Worm (Caenorhabditis elegans) whole organism, L2 larva: Measurements from ENCODE around the gene pmp-1.

Experiments used
- C34F6.9 ChIP-seq: fragments of 150-350 bp; optimal IDR thresholded peaks from 2 replicates; lab custom pipeline; 2014; ENCODE audit warnings: missing biosample characterization, missing genetic modification characterization
- F13H6.1 ChIP-seq: sonication (generic microtip); optimal IDR thresholded peaks from 2 replicates; lab custom pipeline; 2016; ENCODE audit warnings: missing genetic modification characterization, missing compliant biosample characterization
- R02D3.7 ChIP-seq: fragments of 150-350 bp; optimal IDR thresholded peaks from 2 replicates; lab custom pipeline; 2014; ENCODE audit warnings: missing biosample characterization, missing genetic modification characterization
- Y55F3AM.14 ChIP-seq: fragments of 200-800 bp; sonication (Bioruptor generic); optimal IDR thresholded peaks from 2 replicates; lab custom pipeline; 2018; ENCODE audit warnings: mild to moderate bottlenecking, missing genetic modification characterization, missing compliant biosample characterization
- ZK546.5 ChIP-seq: sonication (generic microtip); optimal IDR thresholded peaks from 2 replicates; lab custom pipeline; 2017; ENCODE audit warnings: missing biosample characterization, missing genetic modification characterization
- alr-1 ChIP-seq: fragments of 150-350 bp; optimal IDR thresholded peaks from 2 replicates; lab custom pipeline; 2014; ENCODE audit warnings: missing biosample characterization, missing genetic modification characterization
- aly-2 ChIP-seq: fragments of 150-350 bp; optimal IDR thresholded peaks from 2 replicates; lab custom pipeline; 2014; ENCODE audit warnings: missing biosample characterization, missing genetic modification characterization
- ama-1 ChIP-seq: fragments of 150-350 bp; optimal IDR thresholded peaks from 2 replicates; lab custom pipeline; 2018; ENCODE audit warnings: inconsistent platforms
- ceh-82 ChIP-seq: fragments of 150-350 bp; optimal IDR thresholded peaks from 2 replicates; lab custom pipeline; 2014; ENCODE audit warnings: missing biosample characterization, missing genetic modification characterization
- crh-2 ChIP-seq: sonication (generic microtip); optimal IDR thresholded peaks from 2 replicates; lab custom pipeline; 2017; ENCODE audit warnings: missing biosample characterization, missing genetic modification characterization
- dmd-4 ChIP-seq: sonication (generic microtip); optimal IDR thresholded peaks from 2 replicates; lab custom pipeline; 2017; ENCODE audit warnings: missing biosample characterization, missing genetic modification characterization
- egl-27 ChIP-seq: sonication (generic microtip); optimal IDR thresholded peaks from 3 replicates; lab custom pipeline; 2017; ENCODE audit warnings: missing biosample characterization, missing genetic modification reagents, missing genetic modification characterization
- elt-1 ChIP-seq: fragments of 150-350 bp; optimal IDR thresholded peaks from 2 replicates; lab custom pipeline; 2014; ENCODE audit warnings: missing biosample characterization, missing genetic modification characterization
- elt-3 ChIP-seq: sonication (generic microtip); optimal IDR thresholded peaks from 2 replicates; lab custom pipeline; 2017; ENCODE audit warnings: missing biosample characterization, missing genetic modification characterization
- fos-1 ChIP-seq: fragments of 150-350 bp; optimal IDR thresholded peaks from 2 replicates; lab custom pipeline; 2014; ENCODE audit warnings: missing biosample characterization, missing genetic modification characterization
- gmeb-1 ChIP-seq: fragments of 150-350 bp; optimal IDR thresholded peaks from 2 replicates; lab custom pipeline; 2014; ENCODE audit warnings: missing biosample characterization, missing genetic modification characterization
- lin-11 ChIP-seq: fragments of 150-350 bp; sonication (generic microtip); optimal IDR thresholded peaks from 2 replicates; lab custom pipeline; 2014; ENCODE audit warnings: missing biosample characterization, missing genetic modification characterization, inconsistent platforms, mixed read lengths
- lin-13 ChIP-seq: fragments of 150-350 bp; optimal IDR thresholded peaks from 2 replicates; lab custom pipeline; 2014; ENCODE audit warnings: missing biosample characterization, missing genetic modification reagents, missing genetic modification characterization
- lin-39 ChIP-seq: fragments of 150-350 bp; optimal IDR thresholded peaks from 2 replicates; lab custom pipeline; 2014; ENCODE audit warnings: missing biosample characterization, missing genetic modification reagents, missing genetic modification characterization
- lsy-2 ChIP-seq, 2 experiments: fragments of 150-350 bp in 1 of 2; sonication (generic microtip) in 1 of 2; optimal IDR thresholded peaks; 2 replicates each; lab custom pipeline; 2014 to 2017; ENCODE audit warnings: missing biosample characterization in 2 of 2, missing genetic modification characterization in 2 of 2
- mab-5 ChIP-seq: fragments of 150-350 bp; optimal IDR thresholded peaks from 2 replicates; lab custom pipeline; 2014; ENCODE audit warnings: missing biosample characterization, missing genetic modification characterization
- mbf-1 ChIP-seq: sonication (generic microtip); optimal IDR thresholded peaks from 2 replicates; lab custom pipeline; 2017; ENCODE audit warnings: missing biosample characterization, missing genetic modification characterization
- mdl-1 ChIP-seq, 2 experiments: fragments of 150-350 bp in 1 of 2; sonication (generic microtip) in 1 of 2; optimal IDR thresholded peaks; 2 replicates each; lab custom pipeline; 2017; ENCODE audit warnings: missing biosample characterization in 2 of 2, missing genetic modification characterization in 2 of 2
- nhr-10 ChIP-seq: sonication (generic microtip); optimal IDR thresholded peaks from 2 replicates; lab custom pipeline; 2017; ENCODE audit warnings: missing biosample characterization, missing genetic modification characterization
- nhr-11 ChIP-seq: fragments of 150-350 bp; optimal IDR thresholded peaks from 2 replicates; lab custom pipeline; 2014; ENCODE audit warnings: missing biosample characterization, missing genetic modification characterization
- nhr-12 ChIP-seq: fragments of 150-350 bp; optimal IDR thresholded peaks from 2 replicates; lab custom pipeline; 2014; ENCODE audit warnings: missing biosample characterization, missing genetic modification characterization
- nhr-129 ChIP-seq: fragments of 150-350 bp; optimal IDR thresholded peaks from 2 replicates; lab custom pipeline; 2014; ENCODE audit warnings: missing biosample characterization, missing genetic modification characterization
- nhr-21 ChIP-seq: fragments of 150-350 bp; optimal IDR thresholded peaks from 2 replicates; lab custom pipeline; 2014; ENCODE audit warnings: missing biosample characterization, missing genetic modification characterization
- nhr-23 ChIP-seq: fragments of 150-350 bp; optimal IDR thresholded peaks from 2 replicates; lab custom pipeline; 2014; ENCODE audit warnings: missing biosample characterization, missing genetic modification reagents, missing genetic modification characterization
- nhr-237 ChIP-seq: fragments of 150-350 bp; optimal IDR thresholded peaks from 2 replicates; lab custom pipeline; 2014; ENCODE audit warnings: missing biosample characterization, missing genetic modification characterization
- nhr-25 ChIP-seq: fragments of 150-350 bp; sonication (generic microtip); optimal IDR thresholded peaks from 3 replicates; lab custom pipeline; 2014; ENCODE audit warnings: missing biosample characterization, missing genetic modification characterization
- nhr-6 ChIP-seq: fragments of 150-350 bp; optimal IDR thresholded peaks from 2 replicates; lab custom pipeline; 2014; ENCODE audit warnings: missing biosample characterization, missing genetic modification characterization
- nhr-77 ChIP-seq: fragments of 150-350 bp; optimal IDR thresholded peaks from 2 replicates; lab custom pipeline; 2014; ENCODE audit warnings: missing biosample characterization, missing genetic modification characterization
- peb-1 ChIP-seq: fragments of 150-350 bp; optimal IDR thresholded peaks from 2 replicates; lab custom pipeline; 2014; ENCODE audit warnings: missing biosample characterization, missing genetic modification characterization
- sem-4 ChIP-seq: fragments of 150-350 bp; optimal IDR thresholded peaks from 2 replicates; lab custom pipeline; 2014; ENCODE audit warnings: missing biosample characterization, missing genetic modification reagents, missing genetic modification characterization
- skn-1 ChIP-seq: sonication (generic microtip); optimal IDR thresholded peaks from 2 replicates; lab custom pipeline; 2017; ENCODE audit warnings: missing biosample characterization, missing genetic modification characterization
- sma-3 ChIP-seq: sonication (generic microtip); optimal IDR thresholded peaks from 2 replicates; lab custom pipeline; 2016; ENCODE audit warnings: missing genetic modification reagents, missing genetic modification characterization, missing compliant biosample characterization
- sma-9 ChIP-seq, 2 experiments: fragments of 150-350 bp in 1 of 2; sonication (generic microtip) in 1 of 2; optimal IDR thresholded peaks; 2 replicates each; lab custom pipeline; 2014 to 2016; ENCODE audit warnings: missing genetic modification characterization in 2 of 2, mild to moderate bottlenecking in 1 of 2, missing biosample characterization in 1 of 2, missing compliant biosample characterization in 1 of 2, missing genetic modification reagents in 1 of 2, moderate library complexity in 1 of 2
- snpc-4 ChIP-seq: fragments of 150-350 bp; optimal IDR thresholded peaks from 2 replicates; lab custom pipeline; 2014; ENCODE audit warnings: missing biosample characterization, missing genetic modification characterization
- unc-39 ChIP-seq: fragments of 150-350 bp; optimal IDR thresholded peaks from 2 replicates; lab custom pipeline; 2014; ENCODE audit warnings: missing biosample characterization, missing genetic modification characterization
- unc-62 ChIP-seq: fragments of 150-350 bp; optimal IDR thresholded peaks from 2 replicates; lab custom pipeline; 2014; ENCODE audit warnings: missing biosample characterization, missing genetic modification reagents, missing genetic modification characterization
- zag-1 ChIP-seq: fragments of 150-350 bp; optimal IDR thresholded peaks from 2 replicates; lab custom pipeline; 2014; ENCODE audit warnings: missing biosample characterization, missing genetic modification characterization
- ztf-1 ChIP-seq: fragments of 200-800 bp; sonication (Bioruptor generic); conservative IDR thresholded peaks from 2 replicates; pipeline ENCODE4 v1.3.6; 2022; ENCODE audit warnings: missing genetic modification characterization, missing compliant biosample characterization
- ztf-11 ChIP-seq: sonication (generic microtip); optimal IDR thresholded peaks from 2 replicates; lab custom pipeline; 2017; ENCODE audit warnings: missing biosample characterization, missing genetic modification characterization
- ztf-4 ChIP-seq: fragments of 150-350 bp; optimal IDR thresholded peaks from 2 replicates; lab custom pipeline; 2014; ENCODE audit warnings: missing biosample characterization, missing genetic modification characterization

pmp-1 gene

DNA sequence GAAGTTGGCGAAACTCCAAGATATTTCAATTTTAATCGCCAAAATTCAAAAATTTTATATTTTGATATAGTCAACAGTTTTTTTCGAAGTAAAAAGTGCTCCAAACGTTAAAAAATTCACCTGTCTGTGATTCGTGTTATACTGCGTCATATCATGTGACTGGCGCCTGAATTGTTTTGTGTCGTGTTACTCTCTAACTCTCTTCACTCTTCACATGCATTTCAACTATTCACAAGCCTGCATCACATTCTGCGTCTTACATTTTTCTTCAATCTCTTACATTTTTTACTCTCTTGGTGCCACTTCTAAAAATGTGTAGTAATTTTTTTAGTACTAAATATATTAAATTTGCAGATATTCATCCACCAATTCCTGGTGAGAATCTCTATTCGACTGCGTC lies 44.9 kb upstream of the pmp-1 start, which contains the start of gene flcn-1 (continued):
- TF ChIP-seq gmeb-1 (tag; lab: Kevin White, UChicago) (no peak), nhr-25 (peak; percentile 38), aly-2 (no peak)

DNA sequence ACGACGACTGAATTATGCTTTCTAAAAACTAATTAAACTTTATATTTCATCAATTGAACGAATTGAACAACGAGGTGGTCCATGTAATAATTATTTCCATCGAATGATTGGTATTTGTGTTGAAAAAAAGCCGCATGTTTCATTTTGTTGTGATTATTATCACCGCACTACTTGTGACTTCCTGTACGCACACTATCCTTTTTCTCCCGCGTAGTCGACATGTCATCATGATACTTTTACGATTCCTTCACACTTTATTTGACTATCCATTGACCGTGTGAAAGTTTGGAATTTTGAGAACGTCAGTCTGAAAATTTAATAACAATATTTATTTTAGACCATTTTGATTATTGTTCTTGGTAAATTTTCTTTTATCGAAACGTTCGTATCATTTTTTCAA lies 44.0 kb upstream of the pmp-1 start, which contains the start of gene F22D3.4:
TSS of gene F22D3.4 (minus strand) at position 1 of the 400 bp plus-strand sequence.
- TF ChIP-seq lsy-2 (tag; optimal IDR thresholded peaks at IDR 0.05; lab: Kevin White, UChicago) (no peak), lin-13 (GFP tag; lab: Kevin White, UChicago) (no peak), elt-3 (tag; lab: Kevin White, UChicago) (no peak), gmeb-1 (tag; lab: Kevin White, UChicago) (no peak), nhr-6 (tag; lab: Kevin White, UChicago) (no peak), ztf-1 (no peak), skn-1 (tag; lab: Kevin White, UChicago) (no peak), mbf-1 (tag; lab: Kevin White, UChicago) (no peak), ama-1 (no peak), nhr-25 (no peak), dmd-4 (tag; lab: Kevin White, UChicago) (no peak), ceh-82 (tag; lab: Kevin White, UChicago) (no peak), lin-11 (tag; lab: Kevin White, UChicago) (no peak), ZK546.5 (tag; lab: Kevin White, UChicago) (no peak)

DNA sequence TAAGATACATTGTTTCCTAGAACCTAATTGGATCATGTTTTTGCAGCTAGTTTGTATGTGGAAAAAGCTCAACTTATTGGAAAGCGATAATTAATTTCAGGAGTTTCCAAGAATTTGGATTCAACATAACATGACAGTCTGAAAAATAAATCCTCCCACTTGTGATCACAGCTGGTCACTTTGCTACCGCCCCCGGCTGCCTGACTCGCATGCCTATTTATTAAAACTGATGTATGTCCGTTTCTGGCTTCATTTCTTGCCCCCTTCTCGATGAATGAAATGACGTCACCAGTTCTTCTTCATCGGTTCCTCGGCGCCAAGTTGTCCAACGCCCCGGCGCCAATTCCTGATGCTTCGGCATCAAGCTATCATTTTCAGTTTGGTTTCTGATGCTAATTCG lies 43.5 kb upstream of the pmp-1 start:
- TF ChIP-seq sma-9 (GFP tag; optimal IDR thresholded peaks at IDR 0.05; lab: Kevin White, UChicago) (peak; percentile 73), sma-9 (tag; optimal IDR thresholded peaks at IDR 0.05; lab: Kevin White, UChicago) (no peak), skn-1 (tag; lab: Kevin White, UChicago) (no peak)
- TF ChIP-seq, all 48 proteins: peak for 1

DNA sequence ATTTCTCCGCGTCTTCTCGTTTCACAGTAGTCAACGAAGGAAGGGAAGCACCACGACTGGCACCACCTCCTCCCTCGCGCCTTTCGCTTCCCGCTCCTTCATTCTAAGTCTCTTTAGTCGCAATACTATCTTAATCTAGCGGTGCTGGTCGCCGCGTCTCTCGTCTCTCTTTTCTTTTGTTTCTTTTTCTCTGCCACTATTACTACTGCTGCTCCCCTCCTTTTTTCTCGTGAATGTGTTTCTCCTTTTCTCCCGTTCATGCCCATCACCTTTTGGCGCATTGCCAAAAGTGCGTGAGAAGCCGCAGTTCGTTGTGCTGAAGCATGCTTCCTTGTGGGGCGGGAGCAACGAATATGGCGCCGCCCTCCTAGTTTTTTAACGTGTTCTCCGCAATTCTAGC lies 42.9 kb upstream of the pmp-1 start:
- TF ChIP-seq dmd-4 (tag; lab: Kevin White, UChicago), result no peak
- TF ChIP-seq ama-1, result peak; percentile 46
- TF ChIP-seq elt-1, result no peak
- TF ChIP-seq mab-5 (tag; lab: Kevin White, UChicago), result peak; percentile 20
- TF ChIP-seq ztf-11, result no peak
- no peak for TF ChIP-seq nhr-237 (tag; lab: Kevin White, UChicago)
- TF ChIP-seq C34F6.9, result peak; percentile 77
- no peak for TF ChIP-seq unc-62 (GFP tag; lab: Kevin White, UChicago)
- TF ChIP-seq nhr-21, result peak; percentile 7
- TF ChIP-seq lin-13 (GFP tag; lab: Kevin White, UChicago), result peak; percentile 39
- peak; percentile 60 for TF ChIP-seq nhr-25
- no peak for TF ChIP-seq nhr-11 (tag; lab: Kevin White, UChicago)
- peak; percentile 47 for TF ChIP-seq gmeb-1 (tag; lab: Kevin White, UChicago)
- TF ChIP-seq R02D3.7, result no peak
- TF ChIP-seq elt-3 (tag; lab: Kevin White, UChicago), result no peak
- no peak for TF ChIP-seq nhr-23
- no peak for TF ChIP-seq nhr-6 (tag; lab: Kevin White, UChicago)
- TF ChIP-seq aly-2, result no peak
- no peak for TF ChIP-seq ZK546.5 (tag; lab: Kevin White, UChicago)
- peak; percentile 80 for TF ChIP-seq sma-9 (GFP tag; optimal IDR thresholded peaks at IDR 0.05; lab: Kevin White, UChicago)
- TF ChIP-seq sma-9 (tag; optimal IDR thresholded peaks at IDR 0.05; lab: Kevin White, UChicago), result no peak
- TF ChIP-seq F13H6.1, result peak; percentile 86
- TF ChIP-seq mbf-1 (tag; lab: Kevin White, UChicago), result no peak
- peak; percentile 26 to 77 for TF ChIP-seq mdl-1 (tag; optimal IDR thresholded peaks at IDR 0.05; lab: Kevin White, UChicago)
- peak; percentile 78 for TF ChIP-seq nhr-129
- TF ChIP-seq alr-1, result no peak
- TF ChIP-seq sem-4 (tag; lab: Kevin White, UChicago), result peak; percentile 44
- peak; percentile 14 for TF ChIP-seq peb-1 (tag; lab: Kevin White, UChicago)
- peak; percentile 86 for TF ChIP-seq zag-1
- TF ChIP-seq skn-1 (tag; lab: Kevin White, UChicago), result no peak
- TF ChIP-seq ceh-82 (tag; lab: Kevin White, UChicago), result no peak
- peak; percentile 92 for TF ChIP-seq fos-1
- TF ChIP-seq sma-3 (GFP tag; lab: Kevin White, UChicago), result peak; percentile 55
- TF ChIP-seq nhr-77, result no peak
- peak; percentile 65 for TF ChIP-seq egl-27
- TF ChIP-seq Y55F3AM.14 (GFP tag; lab: Kevin White, UChicago), result peak; percentile 60
- TF ChIP-seq ztf-1, result no peak
- TF ChIP-seq lsy-2 (tag; optimal IDR thresholded peaks at IDR 0.05; lab: Kevin White, UChicago), result peak; percentile 45 to 77
- peak; percentile 43 for TF ChIP-seq lin-11 (tag; lab: Kevin White, UChicago)
- TF ChIP-seq lin-39 (tag; lab: Kevin White, UChicago), result no peak
- no peak for TF ChIP-seq nhr-10
- peak; percentile 61 for TF ChIP-seq ztf-4 (tag; lab: Kevin White, UChicago)
- TF ChIP-seq snpc-4 (tag; lab: Kevin White, UChicago), result peak; percentile 30
- TF ChIP-seq crh-2 (tag; lab: Kevin White, UChicago), result peak; percentile 86
- TF ChIP-seq nhr-12, result no peak
- TF ChIP-seq unc-39, result no peak
